Worm (Caenorhabditis elegans) whole organism, early embryonic: ENCODE measurements around the gene F14D2.8.
A peak's percentile ranks its signal among the peaks of the same experiment; 100 is the strongest.

Source experiments
- B0310.2 ChIP-seq: sonication (generic microtip); optimal IDR thresholded peaks from 2 replicates; lab custom pipeline; 2016; ENCODE audit warnings: mild to moderate bottlenecking, missing genetic modification characterization, missing compliant biosample characterization
- F13C5.2 ChIP-seq: sonication (generic microtip); optimal IDR thresholded peaks from 2 replicates; lab custom pipeline; 2017; ENCODE audit warnings: mild to moderate bottlenecking, missing genetic modification characterization, inconsistent platforms, missing compliant biosample characterization
- aly-1 ChIP-seq: sonication (generic microtip); optimal IDR thresholded peaks from 2 replicates; lab custom pipeline; 2016; ENCODE audit warnings: missing genetic modification characterization, missing compliant biosample characterization
- ama-1 ChIP-seq: fragments of 150-350 bp; optimal IDR thresholded peaks from 2 replicates; lab custom pipeline; 2014
- ceh-13 ChIP-seq: fragments of 200-800 bp; sonication (Bioruptor generic); optimal IDR thresholded peaks from 2 replicates; lab custom pipeline; 2018; ENCODE audit warnings: mild to moderate bottlenecking, missing genetic modification characterization, missing compliant biosample characterization
- ceh-36 ChIP-seq: sonication (generic microtip); optimal IDR thresholded peaks from 2 replicates; lab custom pipeline; 2016; ENCODE audit warnings: missing genetic modification characterization, inconsistent platforms, missing compliant biosample characterization
- ets-7 ChIP-seq: sonication (generic microtip); optimal IDR thresholded peaks from 2 replicates; lab custom pipeline; 2016; ENCODE audit warnings: missing genotype, missing genetic modification characterization, missing compliant biosample characterization
- flt-1 ChIP-seq: fragments of 200-800 bp; sonication (Bioruptor generic); IDR thresholded peaks from 2 replicates; pipeline ENCODE4 v1.3.6; 2022; ENCODE audit warnings: missing genetic modification characterization, missing compliant biosample characterization
- hmbx-1 ChIP-seq: sonication (generic microtip); optimal IDR thresholded peaks from 2 replicates; lab custom pipeline; 2016; ENCODE audit warnings: mild to moderate bottlenecking, missing genetic modification characterization, missing compliant biosample characterization
- hmg-4 ChIP-seq: fragments of 200-800 bp; sonication (Bioruptor generic); optimal IDR thresholded peaks from 2 replicates; lab custom pipeline; 2018; ENCODE audit warnings: mild to moderate bottlenecking, missing genetic modification characterization, missing compliant biosample characterization
- hnd-1 ChIP-seq: sonication (generic microtip); optimal IDR thresholded peaks from 2 replicates; lab custom pipeline; 2016; ENCODE audit warnings: missing genetic modification characterization, missing compliant biosample characterization
- pes-1 ChIP-seq: fragments of 200-800 bp; sonication (Bioruptor generic); IDR thresholded peaks from 2 replicates; pipeline ENCODE4 v1.3.6; 2022; ENCODE audit warnings: missing genetic modification reagents, missing genetic modification characterization, missing compliant biosample characterization
- scrt-1 ChIP-seq: fragments of 200-800 bp; sonication (Bioruptor generic); IDR thresholded peaks from 2 replicates; pipeline ENCODE4 v1.3.6; 2022; ENCODE audit warnings: missing genetic modification characterization, missing compliant biosample characterization
- sea-1 ChIP-seq: fragments of 200-800 bp; sonication (Bioruptor generic); conservative IDR thresholded peaks from 2 replicates; pipeline ENCODE4 v1.3.6; 2022; ENCODE audit warnings: missing genetic modification characterization, missing compliant biosample characterization
- tbx-11 ChIP-seq: fragments of 200-800 bp; sonication (Bioruptor generic); IDR thresholded peaks from 2 replicates; pipeline ENCODE4 v1.3.6; 2022; ENCODE audit warnings: missing genetic modification characterization, missing compliant biosample characterization
- tbx-37 ChIP-seq: fragments of 200-800 bp; sonication (Bioruptor generic); conservative IDR thresholded peaks from 2 replicates; pipeline ENCODE4 v1.3.6; 2022; ENCODE audit warnings: missing genetic modification reagents, missing genetic modification characterization, missing compliant biosample characterization
- tra-4 ChIP-seq: sonication (generic microtip); optimal IDR thresholded peaks from 2 replicates; lab custom pipeline; 2017; ENCODE audit warnings: missing genetic modification characterization, missing compliant biosample characterization

The F14D2.8 gene

ce11 chrII:3318839-3319238, 30.8 kb downstream of the F14D2.8 start:
- TF ChIP-seq ets-7 (tag; lab: Kevin White, UChicago) (no peak), flt-1 (GFP tag; lab: Robert Waterston, UW) (no peak), B0310.2 (no peak), ceh-13 (no peak), F13C5.2 (tag; lab: Kevin White, UChicago) (no peak), hmg-4 (GFP tag; lab: Kevin White, UChicago) (no peak)

DNA sequence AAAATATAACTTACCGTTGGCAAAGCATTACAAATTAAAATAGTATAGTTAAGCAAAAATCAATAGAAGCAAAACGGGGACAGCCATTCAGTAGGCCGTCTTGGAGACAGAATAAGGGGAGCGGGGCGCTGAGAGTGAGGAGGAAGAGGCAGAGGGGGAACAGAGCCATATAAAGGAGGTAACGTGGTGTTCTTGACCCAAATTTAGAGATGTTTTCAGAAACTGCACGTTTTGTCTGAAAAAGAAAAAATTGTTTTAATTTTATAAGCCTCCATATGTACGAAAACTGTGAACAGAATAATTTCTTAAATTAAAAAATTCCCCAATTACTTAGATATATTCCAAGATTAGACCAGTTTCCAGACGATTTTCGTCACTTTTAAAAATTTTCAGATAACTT, 36.2 kb downstream of the F14D2.8 start, which contains the start of gene F39E9.6:
F39E9.6 (minus strand) TSS at position 101 of the 400 bp plus-strand sequence.
- TF ChIP-seq pes-1 (GFP tag; lab: Robert Waterston, UW), result no peak

DNA sequence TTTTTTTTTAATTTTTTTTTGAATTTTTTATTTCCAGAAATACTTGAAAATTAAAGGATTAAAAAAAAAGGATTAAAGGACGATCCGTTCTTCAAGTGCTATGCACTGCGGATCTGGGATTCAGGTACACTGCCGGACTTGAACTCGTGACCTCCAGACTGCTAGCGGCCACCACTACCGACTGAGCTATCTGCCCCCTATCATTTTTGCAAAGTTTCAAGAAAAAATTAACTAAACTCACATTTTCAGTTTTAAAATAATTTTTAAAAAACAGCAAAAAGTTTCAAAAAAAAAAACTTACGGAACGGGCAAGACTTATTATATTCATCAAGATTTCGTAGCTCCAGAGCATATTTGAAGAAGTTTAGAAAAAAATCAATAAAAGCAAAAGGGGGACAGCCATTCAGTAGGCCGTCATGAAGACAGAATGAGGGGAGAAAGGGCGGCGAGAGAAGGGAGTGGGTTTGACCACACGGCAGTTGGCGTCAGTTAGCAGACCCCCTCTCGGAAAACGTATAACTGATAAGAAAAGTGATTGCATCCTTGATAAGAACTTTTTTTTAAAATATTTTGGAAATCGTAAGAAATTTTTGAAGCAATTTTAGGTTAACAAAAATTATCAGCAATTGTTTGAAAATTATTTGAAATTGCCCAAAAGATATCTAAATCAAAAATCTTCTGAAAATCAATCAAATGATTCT, 38.6 kb downstream of the F14D2.8 start:
- TF ChIP-seq tbx-37 (no peak), ceh-13 (no peak), scrt-1 (GFP tag; lab: Robert Waterston, UW) (no peak), F13C5.2 (tag; lab: Kevin White, UChicago) (no peak), ets-7 (tag; lab: Kevin White, UChicago) (no peak), ama-1 (no peak), hmg-4 (GFP tag; lab: Kevin White, UChicago) (no peak), pes-1 (GFP tag; lab: Robert Waterston, UW) (no peak), tbx-11 (GFP tag; lab: Robert Waterston, UW) (no peak), flt-1 (GFP tag; lab: Robert Waterston, UW) (no peak), hmbx-1 (tag; lab: Kevin White, UChicago) (no peak), ceh-36 (tag; lab: Kevin White, UChicago) (no peak), aly-1 (tag; lab: Kevin White, UChicago) (no peak), tra-4 (tag; lab: Kevin White, UChicago) (no peak), B0310.2 (no peak), hnd-1 (tag; lab: Kevin White, UChicago) (no peak), sea-1 (GFP tag; lab: Robert Waterston, UW) (no peak)

DNA sequence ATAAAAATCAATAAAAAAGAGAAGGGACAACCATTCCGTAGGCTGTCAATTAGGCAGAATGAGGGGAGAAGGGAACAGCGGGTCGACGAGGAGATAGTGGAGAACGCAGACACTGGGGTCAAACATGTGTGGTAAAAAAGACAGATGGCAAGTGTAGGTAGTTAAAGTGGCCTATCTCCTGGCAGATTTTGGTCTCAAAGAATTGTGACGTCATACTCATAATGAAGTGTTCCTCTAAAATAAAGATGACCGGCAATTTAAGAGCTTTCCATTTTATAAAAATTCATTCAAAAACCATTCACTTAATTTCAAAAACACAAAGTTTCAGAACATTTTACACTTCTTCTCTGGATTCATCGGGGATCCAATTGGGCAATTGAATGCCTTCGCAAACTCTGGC, 39.7 kb downstream of the F14D2.8 start:
- TF ChIP-seq tbx-37, result peak; percentile 35; the same call in 1 of the 2 replicates

ce11 chrII:3303582-3303981, 46.1 kb downstream of the F14D2.8 start:
- TF ChIP-seq ceh-13, result no peak
- TF ChIP-seq ets-7 (tag; lab: Kevin White, UChicago), result no peak
- no peak for TF ChIP-seq pes-1 (GFP tag; lab: Robert Waterston, UW)
- TF ChIP-seq tbx-11 (GFP tag; lab: Robert Waterston, UW), result no peak
- TF ChIP-seq hnd-1 (tag; lab: Kevin White, UChicago), result no peak
- no peak for TF ChIP-seq scrt-1 (GFP tag; lab: Robert Waterston, UW)
- TF ChIP-seq ama-1, result no peak
- no peak for TF ChIP-seq ceh-36 (tag; lab: Kevin White, UChicago)
- TF ChIP-seq tbx-37, result no peak
- TF ChIP-seq hmg-4 (GFP tag; lab: Kevin White, UChicago), result no peak
- no peak for TF ChIP-seq flt-1 (GFP tag; lab: Robert Waterston, UW)
- TF ChIP-seq B0310.2, result no peak
- TF ChIP-seq hmbx-1 (tag; lab: Kevin White, UChicago), result no peak

ce11 chrII:3299457-3299856, 50.2 kb downstream of the F14D2.8 start, which contains the start of gene btb-22:
Gene btb-22 (plus strand): TSS chrII:3299757.
- no peak for TF ChIP-seq tra-4 (tag; lab: Kevin White, UChicago)
- no peak for TF ChIP-seq scrt-1 (GFP tag; lab: Robert Waterston, UW)
- no peak for TF ChIP-seq ama-1
- no peak for TF ChIP-seq flt-1 (GFP tag; lab: Robert Waterston, UW)
- TF ChIP-seq ets-7 (tag; lab: Kevin White, UChicago), result no peak
- no peak for TF ChIP-seq hmbx-1 (tag; lab: Kevin White, UChicago)
- TF ChIP-seq tbx-37, result no peak
- no peak for TF ChIP-seq tbx-11 (GFP tag; lab: Robert Waterston, UW)
- TF ChIP-seq ceh-36 (tag; lab: Kevin White, UChicago), result no peak
- TF ChIP-seq B0310.2, result no peak
- no peak for TF ChIP-seq sea-1 (GFP tag; lab: Robert Waterston, UW)
- no peak for TF ChIP-seq hnd-1 (tag; lab: Kevin White, UChicago)
- TF ChIP-seq ceh-13, result no peak

ce11 chrII:3297914-3298313, 51.8 kb downstream of the F14D2.8 start, which contains the start of gene btb-18:
Gene btb-18 (plus strand): TSS chrII:3298214.
- TF ChIP-seq hmbx-1 (tag; lab: Kevin White, UChicago), result no peak
- TF ChIP-seq tra-4 (tag; lab: Kevin White, UChicago), result no peak
- TF ChIP-seq tbx-37, result no peak
- no peak for TF ChIP-seq B0310.2
- TF ChIP-seq F13C5.2 (tag; lab: Kevin White, UChicago), result no peak
- no peak for TF ChIP-seq sea-1 (GFP tag; lab: Robert Waterston, UW)
- TF ChIP-seq pes-1 (GFP tag; lab: Robert Waterston, UW), result no peak
- no peak for TF ChIP-seq hmg-4 (GFP tag; lab: Kevin White, UChicago)
- TF ChIP-seq ama-1, result no peak
- TF ChIP-seq ceh-13, result no peak
- TF ChIP-seq aly-1 (tag; lab: Kevin White, UChicago), result no peak
- TF ChIP-seq flt-1 (GFP tag; lab: Robert Waterston, UW), result no peak
- TF ChIP-seq hnd-1 (tag; lab: Kevin White, UChicago), result no peak
- TF ChIP-seq scrt-1 (GFP tag; lab: Robert Waterston, UW), result no peak
- TF ChIP-seq ceh-36 (tag; lab: Kevin White, UChicago), result no peak
- TF ChIP-seq tbx-11 (GFP tag; lab: Robert Waterston, UW), result no peak
